Worm (Caenorhabditis elegans): ENCODE measurements around the gene srm-5.

DNA sequence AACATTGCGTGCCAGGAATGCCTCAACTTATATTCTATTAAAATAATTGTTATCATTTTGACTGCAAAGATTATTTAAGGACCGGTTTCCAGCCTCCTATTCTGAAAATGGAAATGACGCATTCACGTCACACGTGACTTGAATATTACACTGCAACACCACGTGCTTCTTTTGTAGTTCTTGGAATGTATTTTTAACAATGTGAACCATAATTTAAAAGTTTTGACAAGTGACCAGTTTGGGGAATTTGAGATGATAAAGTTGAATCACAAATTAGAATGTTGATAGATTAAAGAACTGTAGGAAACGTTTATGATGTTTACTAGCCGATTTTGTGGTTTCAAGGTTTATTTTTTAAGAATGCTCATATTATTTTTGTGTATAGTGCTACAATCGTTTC lies 6.7 kb downstream of the srm-5 start, which contains the start of gene F47B8.10:
- TF ChIP-seq nhr-12 (tag; optimal IDR thresholded peaks at IDR 0.05) (no peak), mab-5 (tag; optimal IDR thresholded peaks at IDR 0.05) (no peak), ces-1 (GFP tag; optimal IDR thresholded peaks at IDR 0.05) (no peak), unc-62 (GFP tag; optimal IDR thresholded peaks at IDR 0.05) (no peak), sem-2 (GFP tag; optimal IDR thresholded peaks at IDR 0.05) (no peak)

Data from whole organism, mixed stage, embryonic.